Fruit fly (Drosophila melanogaster) whole organism, pupa: ENCODE results near the gene phtm.

Experiments used
- CG12605 ChIP-seq: fragments of 200-800 bp; sonication (Bioruptor generic); IDR thresholded peaks from 2 replicates; pipeline ENCODE4 v1.3.6; 2022; ENCODE audit warnings: missing biosample characterization, missing genetic modification characterization
- CG14655 ChIP-seq: fragments of 200-800 bp; sonication (Bioruptor generic); optimal IDR thresholded peaks from 3 replicates; lab custom pipeline; 2017; ENCODE audit warnings: mild to moderate bottlenecking, missing biosample characterization, missing genetic modification reagents, missing genetic modification characterization
- CG17806 ChIP-seq: fragments of 200-800 bp; sonication (Bioruptor generic); optimal IDR thresholded peaks from 2 replicates; lab custom pipeline; 2018; ENCODE audit warnings: missing biosample characterization, mild to moderate bottlenecking, missing genetic modification characterization, moderate library complexity
- CG32121 ChIP-seq: fragments of 200-800 bp; sonication (Bioruptor generic); IDR thresholded peaks from 2 replicates; pipeline ENCODE4 v1.3.6; 2022; ENCODE audit warnings: missing biosample characterization, missing genetic modification characterization
- CG8301 ChIP-seq: fragments of 200-800 bp; sonication (Bioruptor generic); optimal IDR thresholded peaks from 2 replicates; lab custom pipeline; 2018; ENCODE audit warnings: missing biosample characterization, mild to moderate bottlenecking, missing genetic modification characterization
- CG9948 ChIP-seq: fragments of 200-800 bp; sonication (Bioruptor generic); optimal IDR thresholded peaks from 2 replicates; lab custom pipeline; 2018; ENCODE audit warnings: missing biosample characterization, mild to moderate bottlenecking, missing genetic modification characterization, moderate library complexity
- D1 ChIP-seq: fragments of 200-800 bp; sonication (Bioruptor generic); optimal IDR thresholded peaks from 2 replicates; lab custom pipeline; 2018; ENCODE audit warnings: missing biosample characterization, mild to moderate bottlenecking, missing genetic modification characterization, moderate library complexity
- EcR ChIP-seq: fragments of 200-800 bp; sonication (Bioruptor generic); optimal IDR thresholded peaks from 3 replicates; lab custom pipeline; 2019; ENCODE audit warnings: missing biosample characterization, missing genetic modification characterization, mild to moderate bottlenecking, moderate library complexity, missing genetic modification reagents
- Pif1A ChIP-seq: fragments of 200-800 bp; sonication (Bioruptor generic); optimal IDR thresholded peaks from 3 replicates; lab custom pipeline; 2016; ENCODE audit warnings: missing biosample characterization, missing genetic modification characterization
- fd96Ca ChIP-seq: fragments of 200-800 bp; sonication (Bioruptor generic); IDR thresholded peaks from 3 replicates; pipeline ENCODE4 v1.3.6; 2022; ENCODE audit warnings: missing biosample characterization, missing genetic modification characterization
- gl ChIP-seq: fragments of 200-800 bp; sonication (Bioruptor generic); optimal IDR thresholded peaks from 2 replicates; lab custom pipeline; 2018; ENCODE audit warnings: missing biosample characterization, mild to moderate bottlenecking, missing genetic modification characterization
- rn ChIP-seq: fragments of 200-800 bp; sonication (Bioruptor generic); IDR thresholded peaks from 2 replicates; pipeline ENCODE4 v1.3.6; 2022; ENCODE audit warnings: missing biosample characterization, missing genetic modification characterization

DNA sequence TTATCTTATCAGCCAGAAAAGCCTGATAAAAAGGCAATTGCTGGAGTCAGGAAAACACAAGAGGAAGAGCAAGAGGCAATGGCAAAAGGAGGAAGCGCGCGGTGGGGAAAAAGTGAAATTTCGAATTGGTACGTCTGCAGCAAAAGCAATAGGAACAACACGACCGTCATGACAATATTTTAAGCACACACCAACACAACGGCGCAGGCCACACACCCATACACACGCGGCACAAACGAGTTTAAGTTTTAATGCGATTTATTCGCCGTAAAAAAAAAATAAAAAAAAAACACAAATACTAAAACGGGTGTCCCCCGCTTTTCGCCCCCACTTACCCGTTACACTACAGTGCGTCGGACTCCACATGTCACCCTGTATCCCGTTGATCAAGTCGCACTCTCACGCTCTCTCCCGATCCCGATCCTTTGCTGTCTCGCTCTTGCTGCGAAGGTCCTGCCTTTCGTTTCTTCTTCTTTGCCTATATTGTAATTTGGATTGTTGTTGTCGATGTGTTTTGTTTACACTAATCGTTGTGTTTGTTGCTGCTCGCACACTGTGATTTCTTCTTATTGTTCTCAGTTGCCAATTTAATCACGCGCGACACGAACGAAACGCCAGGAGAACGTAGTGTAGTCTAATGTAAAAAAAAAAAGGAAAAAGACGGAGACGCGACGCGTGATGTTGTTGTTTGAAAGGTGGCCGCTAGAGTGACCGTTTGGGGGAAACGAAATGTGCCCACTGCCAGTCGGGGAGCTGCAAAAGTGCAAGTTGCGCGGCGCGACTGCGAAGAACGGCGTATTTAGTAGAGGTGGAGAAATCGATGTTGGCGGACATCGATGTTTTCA is 38.5 kb upstream of the phtm start, which contains the start of gene Rip11:
- TF ChIP-seq Pif1A (GFP tag; lab: Kevin White, UChicago) = peak; percentile 80
- TF ChIP-seq rn (GFP tag; lab: Robert Waterston, UW) = peak; percentile 44; the same call in 1 of the 2 replicates
- peak; percentile 71 for TF ChIP-seq EcR (GFP tag; lab: Kevin White, UChicago)
- TF ChIP-seq CG14655 (GFP tag; lab: Kevin White, UChicago) = no peak
- no peak for TF ChIP-seq D1 (tag; lab: Kevin White, UChicago)
- peak; percentile 68 for TF ChIP-seq CG12605 (GFP tag; lab: Robert Waterston, UW)
- peak; percentile 45 for TF ChIP-seq CG9948 (tag; lab: Kevin White, UChicago)
- peak; percentile 53 for TF ChIP-seq CG17806 (tag; lab: Kevin White, UChicago)
- TF ChIP-seq gl (tag; lab: Kevin White, UChicago) = peak; percentile 80
- peak; percentile 59 for TF ChIP-seq CG8301 (tag; lab: Kevin White, UChicago)
- peak; percentile 75 for TF ChIP-seq CG32121 (GFP tag; lab: Robert Waterston, UW)
- TF ChIP-seq fd96Ca (GFP tag; lab: Robert Waterston, UW) = peak; percentile 87
